Fruit fly (Drosophila melanogaster): Measurements from ENCODE around the gene BomBc3.

Gene BomBc3

dm6 chr3R:22040400-22040799 lies 46.5 kb upstream of the BomBc3 start:
- no peak for TF ChIP-seq CG16779 (tag; optimal IDR thresholded peaks at IDR 0.05)

dm6 chr3R:22041625-22042282 lies 45.1 kb upstream of the BomBc3 start, which contains the start of gene how:
Gene how (plus strand): TSS chr3R:22042191.
- TF ChIP-seq achi (GFP tag; optimal IDR thresholded peaks at IDR 0.05) (no peak), net (GFP tag; optimal IDR thresholded peaks at IDR 0.05) (no peak), CG8119 (GFP tag; IDR thresholded peaks at IDR 0.05) (peak; percentile 36; the same call in 1 of the 3 replicates), Ets21C (GFP tag; optimal IDR thresholded peaks at IDR 0.05) (no peak), cyc (GFP tag; optimal IDR thresholded peaks at IDR 0.05) (peak; percentile 36), Hr4 (GFP tag; optimal IDR thresholded peaks at IDR 0.05) (peak; percentile 47), Met (GFP tag; optimal IDR thresholded peaks at IDR 0.05) (peak; percentile 42), OdsH (GFP tag; optimal IDR thresholded peaks at IDR 0.05) (peak; percentile 13), CG15336 (GFP tag; IDR thresholded peaks at IDR 0.05) (peak; percentile 50), CG6808 (GFP tag; optimal IDR thresholded peaks at IDR 0.05) (peak; percentile 20), CG8632 (GFP tag; optimal IDR thresholded peaks at IDR 0.05) (peak; percentile 44), CG3919 (GFP tag; optimal IDR thresholded peaks at IDR 0.05) (peak; percentile 15), CG3032 (tag; optimal IDR thresholded peaks at IDR 0.05) (peak; percentile 11), fd85E (GFP tag; optimal IDR thresholded peaks at IDR 0.05) (no peak), CG11902 (GFP tag; optimal IDR thresholded peaks at IDR 0.05) (no peak), Lpt (GFP tag; optimal IDR thresholded peaks at IDR 0.05) (peak; percentile 27), CG32006 (GFP tag; optimal IDR thresholded peaks at IDR 0.05) (peak; percentile 32), acj6 (GFP tag; optimal IDR thresholded peaks at IDR 0.05) (no peak), svp (GFP tag) (no peak), CG4318 (GFP tag; optimal IDR thresholded peaks at IDR 0.05) (no peak), CG6163 (GFP tag; IDR thresholded peaks at IDR 0.05) (peak; percentile 26; the same call in 1 of the 3 replicates), Hr39 (GFP tag; optimal IDR thresholded peaks at IDR 0.05) (peak; percentile 45), CG6276 (GFP tag; optimal IDR thresholded peaks at IDR 0.05) (no peak), pdm3 (GFP tag; optimal IDR thresholded peaks at IDR 0.05) (no peak), CG9139 (GFP tag; optimal IDR thresholded peaks at IDR 0.05) (no peak), eg (GFP tag; IDR thresholded peaks at IDR 0.05) (0 out of 3 replicates have a peak, but pooled peaks have one; percentile 24), lz (GFP tag; optimal IDR thresholded peaks at IDR 0.05) (peak; percentile 41), CG6854 (GFP tag; optimal IDR thresholded peaks at IDR 0.05) (peak; percentile 55), Sox102F (GFP tag; optimal IDR thresholded peaks at IDR 0.05) (peak; percentile 32), esn (GFP tag; optimal IDR thresholded peaks at IDR 0.05) (peak; percentile 43), CG11762 (GFP tag; optimal IDR thresholded peaks at IDR 0.05; ENCODE audit: insufficient read depth) (no peak), Gug (GFP tag; IDR thresholded peaks at IDR 0.05) (no peak), vri (GFP tag; optimal IDR thresholded peaks at IDR 0.05) (no peak), fd59A (GFP tag; optimal IDR thresholded peaks at IDR 0.05) (no peak), ss (GFP tag; optimal IDR thresholded peaks at IDR 0.05) (peak in 1 of 2 experiments; percentile 4), dsx (GFP tag; optimal IDR thresholded peaks at IDR 0.05; ENCODE audit: poor library complexity, severe bottlenecking) (no peak), Blimp-1 (GFP tag; optimal IDR thresholded peaks at IDR 0.05) (no peak), topi (GFP tag; optimal IDR thresholded peaks at IDR 0.05) (peak; percentile 44), CG7368 (GFP tag; optimal IDR thresholded peaks at IDR 0.05) (no peak), CG31627 (GFP tag; optimal IDR thresholded peaks at IDR 0.05) (peak; percentile 41), CG11294 (GFP tag; IDR thresholded peaks at IDR 0.05) (no peak), Ets96B (tag; optimal IDR thresholded peaks at IDR 0.05) (no peak), Eip75B (GFP tag; optimal IDR thresholded peaks at IDR 0.05) (peak; percentile 23), Eip93F (GFP tag; optimal IDR thresholded peaks at IDR 0.05) (no peak), CG1621 (tag; optimal IDR thresholded peaks at IDR 0.05) (peak; percentile 15), dac (GFP tag; optimal IDR thresholded peaks at IDR 0.05) (no peak), salr (GFP tag; optimal IDR thresholded peaks at IDR 0.05) (peak in 1 of 2 experiments; percentile 40), CG16779 (tag; optimal IDR thresholded peaks at IDR 0.05) (peak; percentile 10), Hr38 (GFP tag; optimal IDR thresholded peaks at IDR 0.05) (no peak)
